Fruit fly (Drosophila melanogaster): Measurements from ENCODE around the gene RunxB.

RunxB gene

dm6 chrX:20538197-20538596, at the start of gene RunxB:
RunxB (plus strand) TSS chrX:20538497.
- TF ChIP-seq ovo (GFP tag; optimal IDR thresholded peaks at IDR 0.05) = no peak
- no peak for TF ChIP-seq CG5204 (GFP tag; optimal IDR thresholded peaks at IDR 0.05)
- TF ChIP-seq Crg-1 (GFP tag; optimal IDR thresholded peaks at IDR 0.05) = no peak
- TF ChIP-seq CG14711 (tag; optimal IDR thresholded peaks at IDR 0.05) = no peak
- no peak for TF ChIP-seq CG1620 (GFP tag; optimal IDR thresholded peaks at IDR 0.05)
- no peak for TF ChIP-seq CG33017 (tag; optimal IDR thresholded peaks at IDR 0.05)
- no peak for TF ChIP-seq toe (GFP tag; optimal IDR thresholded peaks at IDR 0.05)
- TF ChIP-seq Mnt (GFP tag; optimal IDR thresholded peaks at IDR 0.05) = no peak
- TF ChIP-seq cnc (optimal IDR thresholded peaks at IDR 0.05) = no peak
- TF ChIP-seq Hr96 (GFP tag; optimal IDR thresholded peaks at IDR 0.05) = no peak
- no peak for TF ChIP-seq CG11617 (GFP tag; optimal IDR thresholded peaks at IDR 0.05)
- no peak for TF ChIP-seq cic (GFP tag; optimal IDR thresholded peaks at IDR 0.05)
- no peak for TF ChIP-seq CG12768 (GFP tag; optimal IDR thresholded peaks at IDR 0.05)
- TF ChIP-seq tj (GFP tag; optimal IDR thresholded peaks at IDR 0.05) = no peak
- no peak for TF ChIP-seq CG7045 (GFP tag; optimal IDR thresholded peaks at IDR 0.05)
- TF ChIP-seq CG7101 (tag; optimal IDR thresholded peaks at IDR 0.05) = no peak
- no peak for TF ChIP-seq Clk (GFP tag; optimal IDR thresholded peaks at IDR 0.05)
- no peak for TF ChIP-seq bab1 (GFP tag; optimal IDR thresholded peaks at IDR 0.05)
- no peak for TF ChIP-seq kay (GFP tag; ENCODE audit: borderline replicate concordance)
- TF ChIP-seq pad (GFP tag; optimal IDR thresholded peaks at IDR 0.05) = no peak

- peak; percentile 43 for TF ChIP-seq pad (GFP tag; optimal IDR thresholded peaks at IDR 0.05)
- TF ChIP-seq CG7045 (GFP tag; optimal IDR thresholded peaks at IDR 0.05) = peak; percentile 10
- no peak for TF ChIP-seq Mnt (GFP tag; optimal IDR thresholded peaks at IDR 0.05)
- TF ChIP-seq CG33017 (tag; optimal IDR thresholded peaks at IDR 0.05) = no peak
- TF ChIP-seq cnc (optimal IDR thresholded peaks at IDR 0.05) = no peak
- peak; percentile 83 for TF ChIP-seq bab1 (GFP tag; optimal IDR thresholded peaks at IDR 0.05)
- no peak for TF ChIP-seq cic (GFP tag; optimal IDR thresholded peaks at IDR 0.05)
- TF ChIP-seq CG1620 (GFP tag; optimal IDR thresholded peaks at IDR 0.05) = peak; percentile 15
- TF ChIP-seq CG12768 (GFP tag; optimal IDR thresholded peaks at IDR 0.05) = no peak
- TF ChIP-seq CG11617 (GFP tag; optimal IDR thresholded peaks at IDR 0.05) = peak; percentile 40
- TF ChIP-seq Hr96 (GFP tag; optimal IDR thresholded peaks at IDR 0.05) = peak; percentile 5
- TF ChIP-seq CG7101 (tag; optimal IDR thresholded peaks at IDR 0.05) = peak; percentile 8
- TF ChIP-seq CG5204 (GFP tag; optimal IDR thresholded peaks at IDR 0.05) = peak; percentile 47
- no peak for TF ChIP-seq Clk (GFP tag; optimal IDR thresholded peaks at IDR 0.05)
- TF ChIP-seq Crg-1 (GFP tag; optimal IDR thresholded peaks at IDR 0.05) = no peak
- TF ChIP-seq kay (GFP tag; ENCODE audit: borderline replicate concordance) = no peak
- TF ChIP-seq tj (GFP tag; optimal IDR thresholded peaks at IDR 0.05) = no peak
- TF ChIP-seq CG14711 (tag; optimal IDR thresholded peaks at IDR 0.05) = peak; percentile 18
- TF ChIP-seq ovo (GFP tag; optimal IDR thresholded peaks at IDR 0.05) = no peak
- no peak for TF ChIP-seq toe (GFP tag; optimal IDR thresholded peaks at IDR 0.05)
Observed at dm6 chrX:20488701-20489122, 49.6 kb upstream of the RunxB start.

dm6 chrX:20489382-20489994, 48.8 kb upstream of the RunxB start:
- TF ChIP-seq cic (GFP tag; optimal IDR thresholded peaks at IDR 0.05) (no peak), kay (GFP tag; ENCODE audit: borderline replicate concordance) (no peak), tj (GFP tag; optimal IDR thresholded peaks at IDR 0.05) (peak; percentile 86)

- TF ChIP-seq CG7045 (GFP tag; optimal IDR thresholded peaks at IDR 0.05) (no peak), CG12768 (GFP tag; optimal IDR thresholded peaks at IDR 0.05) (no peak), CG14711 (tag; optimal IDR thresholded peaks at IDR 0.05) (no peak), ovo (GFP tag; optimal IDR thresholded peaks at IDR 0.05) (no peak), CG1620 (GFP tag; optimal IDR thresholded peaks at IDR 0.05) (no peak), CG5204 (GFP tag; optimal IDR thresholded peaks at IDR 0.05) (no peak), Clk (GFP tag; optimal IDR thresholded peaks at IDR 0.05) (no peak), pad (GFP tag; optimal IDR thresholded peaks at IDR 0.05) (no peak), Hr96 (GFP tag; optimal IDR thresholded peaks at IDR 0.05) (no peak)
Observed at dm6 chrX:20489995-20490393, 48.3 kb upstream of the RunxB start.

dm6 chrX:20490883-20491282, 47.4 kb upstream of the RunxB start:
- no peak for TF ChIP-seq CG7045 (GFP tag; optimal IDR thresholded peaks at IDR 0.05)
- no peak for TF ChIP-seq pad (GFP tag; optimal IDR thresholded peaks at IDR 0.05)
- no peak for TF ChIP-seq ovo (GFP tag; optimal IDR thresholded peaks at IDR 0.05)
- no peak for TF ChIP-seq kay (GFP tag; ENCODE audit: borderline replicate concordance)
- TF ChIP-seq cnc (optimal IDR thresholded peaks at IDR 0.05) = no peak
- TF ChIP-seq bab1 (GFP tag; optimal IDR thresholded peaks at IDR 0.05) = no peak
- no peak for TF ChIP-seq CG33017 (tag; optimal IDR thresholded peaks at IDR 0.05)
- TF ChIP-seq toe (GFP tag; optimal IDR thresholded peaks at IDR 0.05) = no peak
- TF ChIP-seq CG1620 (GFP tag; optimal IDR thresholded peaks at IDR 0.05) = no peak
- no peak for TF ChIP-seq CG5204 (GFP tag; optimal IDR thresholded peaks at IDR 0.05)
- no peak for TF ChIP-seq CG12768 (GFP tag; optimal IDR thresholded peaks at IDR 0.05)

dm6 chrX:20492672-20493071, 45.6 kb upstream of the RunxB start:
- no peak for TF ChIP-seq toe (GFP tag; optimal IDR thresholded peaks at IDR 0.05)
- TF ChIP-seq cic (GFP tag; optimal IDR thresholded peaks at IDR 0.05) = peak; percentile 79
- TF ChIP-seq CG33017 (tag; optimal IDR thresholded peaks at IDR 0.05) = no peak
- no peak for TF ChIP-seq kay (GFP tag; ENCODE audit: borderline replicate concordance)
- TF ChIP-seq CG5204 (GFP tag; optimal IDR thresholded peaks at IDR 0.05) = no peak
- TF ChIP-seq ovo (GFP tag; optimal IDR thresholded peaks at IDR 0.05) = no peak
- TF ChIP-seq CG11617 (GFP tag; optimal IDR thresholded peaks at IDR 0.05) = no peak
- TF ChIP-seq CG14711 (tag; optimal IDR thresholded peaks at IDR 0.05) = no peak
- TF ChIP-seq Clk (GFP tag; optimal IDR thresholded peaks at IDR 0.05) = no peak
- no peak for TF ChIP-seq bab1 (GFP tag; optimal IDR thresholded peaks at IDR 0.05)
- TF ChIP-seq CG12768 (GFP tag; optimal IDR thresholded peaks at IDR 0.05) = no peak
- peak; percentile 29 for TF ChIP-seq Crg-1 (GFP tag; optimal IDR thresholded peaks at IDR 0.05)
- TF ChIP-seq tj (GFP tag; optimal IDR thresholded peaks at IDR 0.05) = no peak
- peak; percentile 41 for TF ChIP-seq Mnt (GFP tag; optimal IDR thresholded peaks at IDR 0.05)
- TF ChIP-seq Hr96 (GFP tag; optimal IDR thresholded peaks at IDR 0.05) = no peak
- peak; percentile 47 for TF ChIP-seq CG7101 (tag; optimal IDR thresholded peaks at IDR 0.05)
- no peak for TF ChIP-seq cnc (optimal IDR thresholded peaks at IDR 0.05)
- no peak for TF ChIP-seq CG1620 (GFP tag; optimal IDR thresholded peaks at IDR 0.05)
- no peak for TF ChIP-seq CG7045 (GFP tag; optimal IDR thresholded peaks at IDR 0.05)
- peak; percentile 22 for TF ChIP-seq pad (GFP tag; optimal IDR thresholded peaks at IDR 0.05)
